Worm (Caenorhabditis elegans) whole organism, midembryonic: ENCODE results near the gene M110.10.

Source experiments
- T22C8.4 ChIP-seq: fragments of 200-800 bp; sonication (Bioruptor generic); IDR thresholded peaks from 2 replicates; pipeline ENCODE4 v1.3.6; 2022; ENCODE audit warnings: missing genetic modification characterization, missing compliant biosample characterization
- cog-1 ChIP-seq: sonication (generic microtip); optimal IDR thresholded peaks from 2 replicates; lab custom pipeline; 2016; ENCODE audit warnings: missing genetic modification characterization, missing compliant biosample characterization
- flt-1 ChIP-seq: fragments of 200-800 bp; sonication (Bioruptor generic); IDR thresholded peaks from 2 replicates; pipeline ENCODE4 v1.3.6; 2022; ENCODE audit warnings: missing genetic modification characterization, missing compliant biosample characterization
- klf-2 ChIP-seq: fragments of 200-800 bp; sonication (Bioruptor generic); conservative IDR thresholded peaks from 2 replicates; pipeline ENCODE4 v1.3.6; 2022; ENCODE audit warnings: missing genetic modification reagents, missing genetic modification characterization, missing compliant biosample characterization
- med-1 ChIP-seq: sonication (generic microtip); optimal IDR thresholded peaks from 2 replicates; lab custom pipeline; 2017; ENCODE audit warnings: missing genetic modification characterization, mild to moderate bottlenecking, missing compliant biosample characterization, antibody characterized with exemption, missing genetic modification reagents; ENCODE audit not compliant: insufficient read depth
- ref-1 ChIP-seq: fragments of 200-800 bp; sonication (Bioruptor generic); conservative IDR thresholded peaks from 2 replicates; pipeline ENCODE4 v1.3.6; 2022; ENCODE audit warnings: missing genetic modification reagents, missing genetic modification characterization, missing compliant biosample characterization
- tab-1 ChIP-seq: fragments of 200-800 bp; sonication (Bioruptor generic); IDR thresholded peaks from 2 replicates; pipeline ENCODE4 v1.3.6; 2022; ENCODE audit warnings: missing genetic modification characterization, missing compliant biosample characterization
- ztf-23 ChIP-seq: fragments of 200-800 bp; sonication (Bioruptor generic); IDR thresholded peaks from 2 replicates; pipeline ENCODE4 v1.3.6; 2022; ENCODE audit warnings: missing genetic modification reagents, missing genetic modification characterization, missing compliant biosample characterization
- ztf-29 ChIP-seq: fragments of 200-800 bp; sonication (Bioruptor generic); IDR thresholded peaks from 2 replicates; pipeline ENCODE4 v1.3.6; 2022; ENCODE audit warnings: missing genetic modification reagents, missing genetic modification characterization, missing compliant biosample characterization

Gene M110.10

ce11 chrII:8232489-8232888, 18.2 kb upstream of the M110.10 start, which contains the start of gene M110.7:
Gene M110.7, plus strand, starts transcription at chrII:8232789.
- TF ChIP-seq med-1 (GFP tag; lab: Kevin White, UChicago) (no peak), tab-1 (no peak), ztf-29 (GFP tag; lab: Robert Waterston, UW) (no peak), T22C8.4 (no peak), flt-1 (GFP tag; lab: Robert Waterston, UW) (no peak), ztf-23 (no peak), cog-1 (tag; lab: Kevin White, UChicago) (no peak), ref-1 (GFP tag; lab: Robert Waterston, UW) (no peak), klf-2 (GFP tag; lab: Robert Waterston, UW) (no peak)

ce11 chrII:8230976-8231375, 16.7 kb upstream of the M110.10 start, which contains the start of gene M110.9:
Gene M110.9, plus strand, starts transcription at chrII:8231276.
- TF ChIP-seq flt-1 (GFP tag; lab: Robert Waterston, UW), result no peak
- no peak for TF ChIP-seq med-1 (GFP tag; lab: Kevin White, UChicago)
- no peak for TF ChIP-seq T22C8.4
- no peak for TF ChIP-seq ztf-29 (GFP tag; lab: Robert Waterston, UW)
- no peak for TF ChIP-seq cog-1 (tag; lab: Kevin White, UChicago)
- no peak for TF ChIP-seq ztf-23

DNA sequence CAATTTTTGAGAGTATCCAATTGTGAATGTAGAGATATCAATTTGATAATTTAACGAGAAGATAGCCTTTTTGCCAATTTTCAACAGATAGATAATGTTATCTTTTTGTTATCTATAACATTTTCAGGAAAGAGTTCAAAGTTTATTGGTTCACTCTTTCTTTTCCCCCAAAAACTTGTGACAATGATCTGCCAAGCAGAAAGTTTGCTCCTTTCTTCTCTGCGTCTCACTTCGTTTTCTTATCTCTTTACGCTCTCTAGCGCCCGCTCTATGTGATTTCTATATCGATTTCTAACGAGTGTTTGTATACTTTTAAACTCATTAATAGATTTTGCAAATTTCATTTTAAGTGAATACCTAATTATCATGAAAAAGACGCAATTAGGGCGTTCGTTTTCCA, 12.2 kb upstream of the M110.10 start:
- TF ChIP-seq cog-1 (tag; lab: Kevin White, UChicago) (no peak), ztf-23 (no peak), ztf-29 (GFP tag; lab: Robert Waterston, UW) (no peak), T22C8.4 (no peak)

DNA sequence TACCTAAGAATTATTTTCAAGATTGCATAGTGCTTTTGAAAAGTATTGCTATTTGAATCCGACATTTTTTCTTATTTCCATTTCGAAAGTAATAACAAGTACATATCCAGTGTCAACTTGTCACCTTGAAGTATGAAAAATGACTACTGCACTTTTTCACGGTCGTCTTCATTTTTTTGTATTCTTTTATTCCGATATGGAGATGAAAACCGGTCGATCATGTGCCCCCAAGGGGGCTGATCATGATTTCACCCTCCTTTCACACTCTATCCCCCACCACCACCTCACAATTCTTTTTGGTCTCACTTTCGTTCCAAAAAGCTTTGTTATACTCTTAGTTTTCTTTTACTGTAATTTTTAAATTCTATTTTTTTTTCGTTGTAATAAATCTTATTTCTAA, 11.6 kb upstream of the M110.10 start:
- no peak for TF ChIP-seq ztf-23
- TF ChIP-seq ztf-29 (GFP tag; lab: Robert Waterston, UW), result no peak
- TF ChIP-seq cog-1 (tag; lab: Kevin White, UChicago), result no peak
- TF ChIP-seq ref-1 (GFP tag; lab: Robert Waterston, UW), result no peak
- no peak for TF ChIP-seq tab-1
- TF ChIP-seq klf-2 (GFP tag; lab: Robert Waterston, UW), result no peak
- TF ChIP-seq T22C8.4, result no peak
- TF ChIP-seq flt-1 (GFP tag; lab: Robert Waterston, UW), result no peak
- no peak for TF ChIP-seq med-1 (GFP tag; lab: Kevin White, UChicago)

ce11 chrII:8225347-8225746, 11.1 kb upstream of the M110.10 start:
- TF ChIP-seq T22C8.4 (no peak), ztf-23 (no peak), flt-1 (GFP tag; lab: Robert Waterston, UW) (no peak), klf-2 (GFP tag; lab: Robert Waterston, UW) (no peak), ztf-29 (GFP tag; lab: Robert Waterston, UW) (no peak), med-1 (GFP tag; lab: Kevin White, UChicago) (no peak), tab-1 (no peak), cog-1 (tag; lab: Kevin White, UChicago) (no peak), ref-1 (GFP tag; lab: Robert Waterston, UW) (no peak)

- TF ChIP-seq ztf-29 (GFP tag; lab: Robert Waterston, UW) (no peak), cog-1 (tag; lab: Kevin White, UChicago) (no peak), klf-2 (GFP tag; lab: Robert Waterston, UW) (no peak), ref-1 (GFP tag; lab: Robert Waterston, UW) (no peak), med-1 (GFP tag; lab: Kevin White, UChicago) (no peak), tab-1 (no peak), T22C8.4 (no peak)
These were observed 10.4 kb upstream of the M110.10 start for ce11 chrII:8224623-8225022.

DNA sequence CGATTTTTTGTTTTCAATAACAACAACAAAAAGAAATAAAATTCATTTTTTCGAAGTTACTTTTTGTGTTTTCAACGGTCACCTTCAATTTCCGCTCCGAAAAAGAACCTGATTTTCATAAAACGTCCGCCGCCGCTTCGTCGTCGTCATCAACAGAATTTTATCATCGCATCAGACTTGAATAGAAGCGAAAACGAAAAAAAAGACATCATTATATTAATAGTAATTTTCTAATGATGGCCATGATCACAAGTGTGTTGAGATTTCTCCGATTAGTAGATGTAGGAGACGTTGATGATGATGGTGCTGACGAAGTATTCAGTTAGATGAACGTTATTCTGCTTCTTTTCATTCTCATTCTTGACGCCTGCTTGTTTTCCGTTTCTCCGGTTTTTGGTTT, 9.7 kb upstream of the M110.10 start:
- no peak for TF ChIP-seq tab-1
- no peak for TF ChIP-seq cog-1 (tag; lab: Kevin White, UChicago)
- no peak for TF ChIP-seq ztf-23
- no peak for TF ChIP-seq med-1 (GFP tag; lab: Kevin White, UChicago)
- TF ChIP-seq T22C8.4, result no peak
- TF ChIP-seq klf-2 (GFP tag; lab: Robert Waterston, UW), result no peak
- TF ChIP-seq ref-1 (GFP tag; lab: Robert Waterston, UW), result no peak
- TF ChIP-seq ztf-29 (GFP tag; lab: Robert Waterston, UW), result no peak
- TF ChIP-seq flt-1 (GFP tag; lab: Robert Waterston, UW), result no peak

DNA sequence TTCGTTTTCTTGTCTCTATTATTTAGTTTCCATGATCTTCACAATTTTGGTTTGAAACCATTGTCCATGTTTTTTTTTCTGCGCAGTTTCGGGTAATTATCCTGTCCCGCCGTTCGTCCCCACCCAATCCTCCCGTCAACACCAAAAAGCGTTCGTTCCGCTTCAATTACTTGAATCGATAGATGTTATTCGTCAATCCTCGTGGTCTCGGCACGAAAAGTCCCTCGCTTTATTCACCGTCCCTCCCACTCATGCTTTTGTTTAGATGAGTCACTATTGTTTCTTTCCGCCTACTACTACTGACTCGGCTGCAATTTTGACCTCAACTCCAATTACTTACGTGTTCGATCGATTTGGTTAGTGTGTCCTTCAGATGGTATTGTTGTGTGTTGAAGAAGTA, 9.2 kb upstream of the M110.10 start:
- TF ChIP-seq ref-1 (GFP tag; lab: Robert Waterston, UW), result no peak

- TF ChIP-seq klf-2 (GFP tag; lab: Robert Waterston, UW) (no peak), flt-1 (GFP tag; lab: Robert Waterston, UW) (no peak), ztf-29 (GFP tag; lab: Robert Waterston, UW) (no peak), tab-1 (no peak), ztf-23 (no peak)
These were observed 8.2 kb upstream of the M110.10 start, which contains the start of gene dab-1 for ce11 chrII:8222309-8223065. Gene dab-1, plus strand, starts transcription at chrII:8222386.

ce11 chrII:8220267-8220666, 6.0 kb upstream of the M110.10 start:
- TF ChIP-seq ref-1 (GFP tag; lab: Robert Waterston, UW), result no peak
- TF ChIP-seq flt-1 (GFP tag; lab: Robert Waterston, UW), result no peak
- no peak for TF ChIP-seq med-1 (GFP tag; lab: Kevin White, UChicago)
- TF ChIP-seq cog-1 (tag; lab: Kevin White, UChicago), result no peak
- no peak for TF ChIP-seq tab-1
- no peak for TF ChIP-seq ztf-23
- no peak for TF ChIP-seq ztf-29 (GFP tag; lab: Robert Waterston, UW)
- TF ChIP-seq T22C8.4, result no peak
- no peak for TF ChIP-seq klf-2 (GFP tag; lab: Robert Waterston, UW)
